Worm (Caenorhabditis elegans) whole organism, late embryonic: ENCODE measurements around the gene srxa-14.

Experiments
- T23F11.4 ChIP-seq: fragments of 200-800 bp; sonication (Bioruptor generic); optimal IDR thresholded peaks from 2 replicates; lab custom pipeline; 2018; ENCODE audit warnings: mild to moderate bottlenecking, missing genetic modification characterization, missing compliant biosample characterization
- ceh-14 ChIP-seq: sonication (generic microtip); optimal IDR thresholded peaks from 2 replicates; lab custom pipeline; 2016; ENCODE audit warnings: missing genotype, missing genetic modification characterization, missing compliant biosample characterization
- ceh-22 ChIP-seq: sonication (generic microtip); optimal IDR thresholded peaks from 2 replicates; lab custom pipeline; 2017; ENCODE audit warnings: missing biosample characterization, missing genetic modification characterization
- elt-2 ChIP-seq: sonication (generic microtip); optimal IDR thresholded peaks from 2 replicates; lab custom pipeline; 2016; ENCODE audit warnings: missing genetic modification reagents, missing genetic modification characterization, missing compliant biosample characterization
- elt-4 ChIP-seq: sonication (generic microtip); optimal IDR thresholded peaks from 2 replicates; lab custom pipeline; 2016; ENCODE audit warnings: missing genetic modification characterization, missing compliant biosample characterization
- ets-4 ChIP-seq: sonication (generic microtip); optimal IDR thresholded peaks from 2 replicates; lab custom pipeline; 2016; ENCODE audit warnings: missing genetic modification characterization, missing compliant biosample characterization
- fkh-10 ChIP-seq: fragments of 150-350 bp; optimal IDR thresholded peaks from 2 replicates; lab custom pipeline; 2014; ENCODE audit warnings: missing biosample characterization, missing genetic modification reagents, missing genetic modification characterization
- nfya-1 ChIP-seq: sonication (generic microtip); optimal IDR thresholded peaks from 2 replicates; lab custom pipeline; 2017; ENCODE audit warnings: missing genetic modification characterization, mild to moderate bottlenecking, missing compliant biosample characterization, antibody characterized with exemption, moderate library complexity
- sox-2 ChIP-seq: fragments of 200-800 bp; sonication (Bioruptor generic); IDR thresholded peaks from 2 replicates; pipeline ENCODE4 v1.3.6; 2022; ENCODE audit warnings: missing genetic modification reagents, missing genetic modification characterization, missing compliant biosample characterization
- unc-86 ChIP-seq: sonication (generic microtip); optimal IDR thresholded peaks from 2 replicates; lab custom pipeline; 2016; ENCODE audit warnings: missing genetic modification characterization, missing compliant biosample characterization

- TF ChIP-seq sox-2 (GFP tag; lab: Robert Waterston, UW) (no peak), T23F11.4 (GFP tag; lab: Kevin White, UChicago) (no peak), ets-4 (tag; lab: Kevin White, UChicago) (no peak), nfya-1 (no peak), ceh-14 (tag; lab: Kevin White, UChicago) (no peak), ceh-22 (tag; lab: Kevin White, UChicago) (no peak), fkh-10 (no peak), unc-86 (tag; lab: Kevin White, UChicago) (no peak), elt-2 (tag; lab: Kevin White, UChicago) (no peak), elt-4 (no peak)
Observed at ce11 chrV:20603014-20603413, 36.4 kb upstream of the srxa-14 start, which contains the start of gene ttr-11.
